Worm (Caenorhabditis elegans) whole organism, young adult: ENCODE data around the gene Y70G10A.4.

Experiments used
- C06A6.2 ChIP-seq: fragments of 200-800 bp; sonication (Bioruptor generic); conservative IDR thresholded peaks from 2 replicates; pipeline ENCODE4 v1.3.6; 2022; ENCODE audit warnings: missing genetic modification characterization, missing compliant biosample characterization
- F22D6.2 ChIP-seq: sonication (generic microtip); optimal IDR thresholded peaks from 2 replicates; lab custom pipeline; 2016; ENCODE audit warnings: mild to moderate bottlenecking, missing genetic modification characterization, missing compliant biosample characterization
- F23B12.7 ChIP-seq: sonication (generic microtip); optimal IDR thresholded peaks from 2 replicates; lab custom pipeline; 2017; ENCODE audit warnings: missing genetic modification characterization, mild to moderate bottlenecking, missing compliant biosample characterization, antibody characterized with exemption, moderate library complexity; ENCODE audit not compliant: insufficient read depth
- F33H1.4 ChIP-seq: fragments of 200-800 bp; sonication (Bioruptor generic); IDR thresholded peaks from 2 replicates; pipeline ENCODE4 v1.3.6; 2022; ENCODE audit warnings: missing genetic modification reagents, missing genetic modification characterization, missing compliant biosample characterization
- F55B11.4 ChIP-seq: sonication (generic microtip); optimal IDR thresholded peaks from 2 replicates; lab custom pipeline; 2016; ENCODE audit warnings: missing compliant biosample characterization, missing genetic modification characterization, borderline replicate concordance; ENCODE audit not compliant: insufficient read depth
- T07F8.4 ChIP-seq: sonication (generic microtip); optimal IDR thresholded peaks from 2 replicates; lab custom pipeline; 2016; ENCODE audit warnings: mild to moderate bottlenecking, missing genetic modification characterization, moderate library complexity, missing compliant biosample characterization
- T26A5.8 ChIP-seq: sonication (generic microtip); optimal IDR thresholded peaks from 2 replicates; lab custom pipeline; 2016; ENCODE audit warnings: missing genetic modification characterization, missing compliant biosample characterization
- Y53G8AR.9 ChIP-seq: fragments of 200-800 bp; sonication (Bioruptor generic); conservative IDR thresholded peaks from 2 replicates; pipeline ENCODE4 v1.3.6; 2022; ENCODE audit warnings: missing genetic modification reagents, missing genetic modification characterization, missing compliant biosample characterization
- Y79H2A.3 ChIP-seq: fragments of 200-800 bp; sonication (Bioruptor generic); conservative IDR thresholded peaks from 2 replicates; pipeline ENCODE4 v1.3.6; 2022; ENCODE audit warnings: missing genetic modification reagents, missing genetic modification characterization, missing compliant biosample characterization
- athp-1 ChIP-seq: sonication (generic microtip); optimal IDR thresholded peaks from 2 replicates; lab custom pipeline; 2017; ENCODE audit warnings: mild to moderate bottlenecking, missing genetic modification characterization, missing compliant biosample characterization
- attf-3 ChIP-seq: fragments of 200-800 bp; sonication (Bioruptor generic); conservative IDR thresholded peaks from 2 replicates; pipeline ENCODE4 v1.3.6; 2022; ENCODE audit warnings: missing genetic modification reagents, missing genetic modification characterization, missing compliant biosample characterization
- attf-5 ChIP-seq: fragments of 200-800 bp; sonication (Bioruptor generic); optimal IDR thresholded peaks from 2 replicates; lab custom pipeline; 2018; ENCODE audit warnings: mild to moderate bottlenecking, missing genetic modification characterization, missing compliant biosample characterization
- ceh-100 ChIP-seq: fragments of 200-800 bp; sonication (Bioruptor generic); IDR thresholded peaks from 2 replicates; pipeline ENCODE4 v1.3.6; 2022; ENCODE audit warnings: missing genetic modification reagents, missing genetic modification characterization, missing compliant biosample characterization
- ceh-40 ChIP-seq: fragments of 200-800 bp; sonication (Bioruptor generic); IDR thresholded peaks from 2 replicates; pipeline ENCODE4 v1.3.6; 2022; ENCODE audit warnings: missing genetic modification characterization, missing compliant biosample characterization
- ceh-58 ChIP-seq: fragments of 200-800 bp; sonication (Bioruptor generic); IDR thresholded peaks from 2 replicates; pipeline ENCODE4 v1.3.6; 2022; ENCODE audit warnings: missing genetic modification characterization, missing compliant biosample characterization
- chd-7 ChIP-seq: sonication (generic microtip); optimal IDR thresholded peaks from 2 replicates; lab custom pipeline; 2016; ENCODE audit warnings: mild to moderate bottlenecking, missing genetic modification characterization, moderate library complexity, missing compliant biosample characterization
- die-1 ChIP-seq: sonication (generic microtip); optimal IDR thresholded peaks from 2 replicates; lab custom pipeline; 2016; ENCODE audit warnings: missing genotype, mild to moderate bottlenecking, missing genetic modification characterization, missing compliant biosample characterization
- dox-1 ChIP-seq: fragments of 200-800 bp; sonication (Bioruptor generic); IDR thresholded peaks from 2 replicates; pipeline ENCODE4 v1.3.6; 2022; ENCODE audit warnings: missing genetic modification reagents, missing genetic modification characterization, missing compliant biosample characterization
- efl-1 ChIP-seq: fragments of 150-350 bp; optimal IDR thresholded peaks from 2 replicates; lab custom pipeline; 2014; ENCODE audit warnings: missing biosample characterization, missing genetic modification reagents, missing genetic modification characterization
- egl-44 ChIP-seq: fragments of 200-800 bp; sonication (Bioruptor generic); IDR thresholded peaks from 2 replicates; pipeline ENCODE4 v1.3.6; 2022; ENCODE audit warnings: missing genetic modification reagents, missing genetic modification characterization, missing compliant biosample characterization
- egrh-3 ChIP-seq: fragments of 200-800 bp; sonication (Bioruptor generic); IDR thresholded peaks from 2 replicates; pipeline ENCODE4 v1.3.6; 2022; ENCODE audit warnings: missing genetic modification reagents, missing genetic modification characterization, missing compliant biosample characterization
- ets-4 ChIP-seq: fragments of 200-800 bp; sonication (Bioruptor generic); optimal IDR thresholded peaks from 2 replicates; lab custom pipeline; 2018; ENCODE audit warnings: mild to moderate bottlenecking, missing genetic modification characterization, missing compliant biosample characterization
- gei-17 ChIP-seq: fragments of 200-800 bp; sonication (Bioruptor generic); optimal IDR thresholded peaks from 2 replicates; lab custom pipeline; 2018; ENCODE audit warnings: mild to moderate bottlenecking, missing genetic modification characterization, missing compliant biosample characterization
- him-1 ChIP-seq: sonication (generic microtip); optimal IDR thresholded peaks from 2 replicates; lab custom pipeline; 2016; ENCODE audit warnings: missing genotype, missing genetic modification reagents, missing genetic modification characterization, missing compliant biosample characterization
- hlh-12 ChIP-seq: sonication (generic microtip); optimal IDR thresholded peaks from 2 replicates; lab custom pipeline; 2016; ENCODE audit warnings: missing genetic modification characterization, missing compliant biosample characterization
- let-526 ChIP-seq: fragments of 200-800 bp; sonication (Bioruptor generic); IDR thresholded peaks from 2 replicates; pipeline ENCODE4 v1.3.6; 2022; ENCODE audit warnings: missing genetic modification reagents, missing genetic modification characterization, missing compliant biosample characterization
- lin-26 ChIP-seq: fragments of 200-800 bp; sonication (Bioruptor generic); IDR thresholded peaks from 2 replicates; pipeline ENCODE4 v1.3.6; 2022; ENCODE audit warnings: missing genetic modification reagents, missing genetic modification characterization, missing compliant biosample characterization
- lin-54 ChIP-seq: fragments of 200-800 bp; sonication (Bioruptor generic); optimal IDR thresholded peaks from 2 replicates; lab custom pipeline; 2018; ENCODE audit warnings: mild to moderate bottlenecking, missing genetic modification characterization, missing compliant biosample characterization
- lsy-27 ChIP-seq: sonication (generic microtip); optimal IDR thresholded peaks from 2 replicates; lab custom pipeline; 2017; ENCODE audit warnings: missing genetic modification characterization, mild to moderate bottlenecking, missing compliant biosample characterization, antibody characterized with exemption, missing genotype, borderline replicate concordance; ENCODE audit not compliant: insufficient read depth
- madf-10 ChIP-seq: sonication (generic microtip); optimal IDR thresholded peaks from 2 replicates; lab custom pipeline; 2016; ENCODE audit warnings: mild to moderate bottlenecking, missing genetic modification characterization, missing compliant biosample characterization
- mcd-1 ChIP-seq: fragments of 200-800 bp; sonication (Bioruptor generic); IDR thresholded peaks from 2 replicates; pipeline ENCODE4 v1.3.6; 2022; ENCODE audit warnings: missing genetic modification reagents, missing genetic modification characterization, missing compliant biosample characterization
- mel-28 ChIP-seq: sonication (generic microtip); optimal IDR thresholded peaks from 2 replicates; lab custom pipeline; 2016; ENCODE audit warnings: borderline replicate concordance, mild to moderate bottlenecking, missing genetic modification characterization, missing compliant biosample characterization
- mes-4 ChIP-seq: sonication (generic microtip); optimal IDR thresholded peaks from 2 replicates; lab custom pipeline; 2016; ENCODE audit warnings: missing genotype, missing genetic modification characterization, missing compliant biosample characterization
- mxl-1 ChIP-seq: sonication (generic microtip); optimal IDR thresholded peaks from 2 replicates; lab custom pipeline; 2016; ENCODE audit warnings: missing genetic modification characterization, missing compliant biosample characterization
- nfya-1 ChIP-seq: sonication (generic microtip); optimal IDR thresholded peaks from 2 replicates; lab custom pipeline; 2017; ENCODE audit warnings: antibody characterized with exemption, missing compliant biosample characterization, missing genetic modification characterization, borderline replicate concordance; ENCODE audit not compliant: insufficient read depth
- nfya-2 ChIP-seq: fragments of 200-800 bp; sonication (Bioruptor generic); IDR thresholded peaks from 2 replicates; pipeline ENCODE4 v1.3.6; 2022; ENCODE audit warnings: missing genetic modification reagents, missing genetic modification characterization, missing compliant biosample characterization
- nfyb-1 ChIP-seq: fragments of 200-800 bp; sonication (Bioruptor generic); IDR thresholded peaks from 2 replicates; pipeline ENCODE4 v1.3.6; 2022; ENCODE audit warnings: missing genetic modification reagents, missing genetic modification characterization, missing compliant biosample characterization
- nhr-80 ChIP-seq: sonication (generic microtip); optimal IDR thresholded peaks from 2 replicates; lab custom pipeline; 2016; ENCODE audit warnings: missing genetic modification characterization, missing compliant biosample characterization
- pha-4 ChIP-seq: fragments of 150-350 bp; sonication (generic microtip); optimal IDR thresholded peaks from 2 replicates; lab custom pipeline; 2014; ENCODE audit warnings: missing biosample characterization, missing genetic modification reagents, missing genetic modification characterization
- repo-1 ChIP-seq: sonication (generic microtip); optimal IDR thresholded peaks from 2 replicates; lab custom pipeline; 2017; ENCODE audit warnings: mild to moderate bottlenecking, missing genetic modification characterization, missing compliant biosample characterization
- rpc-1 ChIP-seq, 2 experiments: fragments of 150-350 bp in 1 of 2; sonication (generic microtip) in 1 of 2; optimal IDR thresholded peaks; 2 replicates each; lab custom pipeline; 2014 to 2018; ENCODE audit warnings: missing biosample characterization in 1 of 2, missing genetic modification characterization in 1 of 2, missing genetic modification reagents in 1 of 2, missing genotype in 1 of 2
- snpc-1.3 ChIP-seq: sonication (generic microtip); optimal IDR thresholded peaks from 2 replicates; lab custom pipeline; 2017; ENCODE audit warnings: missing genetic modification characterization, mild to moderate bottlenecking, missing compliant biosample characterization, antibody characterized with exemption, moderate library complexity, missing genotype, missing genetic modification reagents; ENCODE audit not compliant: insufficient read depth
- snpc-4 ChIP-seq, 5 experiments: fragments of 150-350 bp in 1 of 5; sonication (generic microtip) in 4 of 5; optimal IDR thresholded peaks; 2 replicates each; lab custom pipeline; 2014 to 2018; ENCODE audit warnings: missing genetic modification characterization in 5 of 5, missing biosample characterization in 3 of 5, antibody characterized with exemption in 2 of 5, mild to moderate bottlenecking in 2 of 5, missing compliant biosample characterization in 2 of 5, missing genotype in 2 of 5, moderate library complexity in 2 of 5, missing genetic modification reagents in 1 of 5
- somi-1 ChIP-seq: fragments of 200-800 bp; sonication (Bioruptor generic); optimal IDR thresholded peaks from 2 replicates; lab custom pipeline; 2018; ENCODE audit warnings: mild to moderate bottlenecking, missing genetic modification characterization, missing compliant biosample characterization
- tbp1 ChIP-seq: fragments of 200-800 bp; sonication (Bioruptor generic); optimal IDR thresholded peaks from 2 replicates; lab custom pipeline; 2018; ENCODE audit warnings: mild to moderate bottlenecking, missing genetic modification characterization, missing compliant biosample characterization
- unc-62 ChIP-seq: fragments of 150-350 bp; optimal IDR thresholded peaks from 2 replicates; lab custom pipeline; 2014; ENCODE audit warnings: missing biosample characterization, missing genetic modification reagents, missing genetic modification characterization
- ztf-6 ChIP-seq: fragments of 200-800 bp; sonication (Bioruptor generic); IDR thresholded peaks from 2 replicates; pipeline ENCODE4 v1.3.6; 2022; ENCODE audit warnings: missing genetic modification reagents, missing genetic modification characterization, missing compliant biosample characterization

The Y70G10A.4 gene

ce11 chrIII:10216585-10217278, 5.2 kb upstream of the Y70G10A.4 start, which contains the start of gene cts-1 (continued):
- TF ChIP-seq attf-3 (GFP tag; lab: Robert Waterston, UW) (no peak), nfyb-1 (GFP tag; lab: Robert Waterston, UW) (no peak), gei-17 (GFP tag; lab: Kevin White, UChicago) (no peak), nfya-1 (no peak), rpc-1 (optimal IDR thresholded peaks at IDR 0.05; lab: Kevin White, UChicago) (no peak), rpc-1 (tag; optimal IDR thresholded peaks at IDR 0.05; lab: Kevin White, UChicago) (no peak), madf-10 (tag; lab: Kevin White, UChicago) (peak; percentile 61), him-1 (tag; lab: Kevin White, UChicago) (no peak), pha-4 (tag; lab: Kevin White, UChicago) (no peak), F33H1.4 (GFP tag; lab: Robert Waterston, UW) (no peak), tbp1 (GFP tag; lab: Kevin White, UChicago) (peak; percentile 59), Y53G8AR.9 (no peak), T26A5.8 (no peak), mcd-1 (no peak), mes-4 (tag; lab: Kevin White, UChicago) (no peak), nfya-2 (GFP tag; lab: Robert Waterston, UW) (no peak), T07F8.4 (no peak), F22D6.2 (tag; lab: Kevin White, UChicago) (peak; percentile 75), efl-1 (GFP tag; lab: Kevin White, UChicago) (peak; percentile 41), snpc-4 (GFP tag; optimal IDR thresholded peaks at IDR 0.05; lab: Kevin White, UChicago) (peak; percentile 60), snpc-4 (tag; optimal IDR thresholded peaks at IDR 0.05; lab: Kevin White, UChicago) (peak in 3 of 4 experiments; percentile 57 to 62 (median 61)), let-526 (no peak), ets-4 (GFP tag; lab: Kevin White, UChicago) (no peak), unc-62 (GFP tag; lab: Kevin White, UChicago) (peak; percentile 55), snpc-1.3 (tag; lab: Kevin White, UChicago) (no peak), mxl-1 (tag; lab: Kevin White, UChicago) (no peak), lsy-27 (tag; lab: Kevin White, UChicago) (no peak), mel-28 (tag; lab: Kevin White, UChicago) (no peak), athp-1 (tag; lab: Kevin White, UChicago) (peak; percentile 53), ztf-6 (GFP tag; lab: Robert Waterston, UW) (no peak), chd-7 (peak; percentile 37), egl-44 (GFP tag; lab: Robert Waterston, UW) (no peak), die-1 (tag; lab: Kevin White, UChicago) (peak; percentile 36), F23B12.7 (tag; lab: Kevin White, UChicago) (peak; percentile 57), C06A6.2 (no peak), hlh-12 (tag; lab: Kevin White, UChicago) (no peak), nhr-80 (peak; percentile 95), lin-54 (GFP tag; lab: Kevin White, UChicago) (peak; percentile 57), egrh-3 (GFP tag; lab: Robert Waterston, UW) (no peak), repo-1 (tag; lab: Kevin White, UChicago) (peak; percentile 6), somi-1 (GFP tag; lab: Kevin White, UChicago) (no peak), attf-5 (GFP tag; lab: Kevin White, UChicago) (peak; percentile 92), lin-26 (no peak), Y79H2A.3 (GFP tag; lab: Robert Waterston, UW) (no peak), ceh-58 (GFP tag; lab: Robert Waterston, UW) (no peak), dox-1 (GFP tag; lab: Robert Waterston, UW) (no peak), ceh-100 (GFP tag; lab: Robert Waterston, UW) (no peak), F55B11.4 (tag; lab: Kevin White, UChicago) (no peak), ceh-40 (no peak)
